Fruit fly (Drosophila melanogaster) whole organism, adult: ENCODE measurements around the gene CG6431.

ENCODE experiments used
- CG11617 ChIP-seq: fragments of 200-800 bp; sonication (Bioruptor generic); optimal IDR thresholded peaks from 2 replicates; lab custom pipeline; 2017; ENCODE audit warnings: mild to moderate bottlenecking, missing biosample characterization, missing genetic modification reagents, missing genetic modification characterization
- CG12768 ChIP-seq: fragments of 200-800 bp; sonication (Bioruptor generic); optimal IDR thresholded peaks from 2 replicates; lab custom pipeline; 2017; ENCODE audit warnings: missing biosample characterization, missing genetic modification characterization, mild to moderate bottlenecking, moderate library complexity, missing genetic modification reagents
- CG33017 ChIP-seq: fragments of 200-800 bp; sonication (Bioruptor generic); optimal IDR thresholded peaks from 2 replicates; lab custom pipeline; 2018; ENCODE audit warnings: missing biosample characterization, mild to moderate bottlenecking, missing genetic modification characterization, moderate library complexity
- cnc ChIP-seq, 2 experiments: fragments of >200 bp; optimal IDR thresholded peaks; 2 replicates each; lab custom pipeline; 2017
- kay ChIP-seq: fragments of 200-800 bp; sonication (Bioruptor generic); peaks from one replicate; lab custom pipeline; 2016; ENCODE audit warnings: missing biosample characterization, missing genetic modification characterization, borderline replicate concordance
- ovo ChIP-seq: fragments of 200-800 bp; sonication (Bioruptor generic); optimal IDR thresholded peaks from 2 replicates; lab custom pipeline; 2016; ENCODE audit warnings: missing biosample characterization, missing genetic modification characterization
- tj ChIP-seq: fragments of 200-800 bp; sonication (Bioruptor generic); optimal IDR thresholded peaks from 3 replicates; lab custom pipeline; 2017; ENCODE audit warnings: missing biosample characterization, mild to moderate bottlenecking, missing genetic modification characterization, moderate library complexity

dm6 chr2L:10743714-10744113, 19.7 kb downstream of the CG6431 start, which contains the start of gene CG6729:
- no peak for TF ChIP-seq kay (GFP tag; lab: Kevin White, UChicago)
- TF ChIP-seq cnc (optimal IDR thresholded peaks at IDR 0.05; lab: Kevin White, UChicago): no peak
- no peak for TF ChIP-seq CG11617
- TF ChIP-seq CG12768 (GFP tag; lab: Kevin White, UChicago): no peak
- TF ChIP-seq tj: no peak
- no peak for TF ChIP-seq ovo
- no peak for TF ChIP-seq CG33017
